Worm (Caenorhabditis elegans): ENCODE measurements around the gene F47C12.8.

The F47C12.8 gene

DNA sequence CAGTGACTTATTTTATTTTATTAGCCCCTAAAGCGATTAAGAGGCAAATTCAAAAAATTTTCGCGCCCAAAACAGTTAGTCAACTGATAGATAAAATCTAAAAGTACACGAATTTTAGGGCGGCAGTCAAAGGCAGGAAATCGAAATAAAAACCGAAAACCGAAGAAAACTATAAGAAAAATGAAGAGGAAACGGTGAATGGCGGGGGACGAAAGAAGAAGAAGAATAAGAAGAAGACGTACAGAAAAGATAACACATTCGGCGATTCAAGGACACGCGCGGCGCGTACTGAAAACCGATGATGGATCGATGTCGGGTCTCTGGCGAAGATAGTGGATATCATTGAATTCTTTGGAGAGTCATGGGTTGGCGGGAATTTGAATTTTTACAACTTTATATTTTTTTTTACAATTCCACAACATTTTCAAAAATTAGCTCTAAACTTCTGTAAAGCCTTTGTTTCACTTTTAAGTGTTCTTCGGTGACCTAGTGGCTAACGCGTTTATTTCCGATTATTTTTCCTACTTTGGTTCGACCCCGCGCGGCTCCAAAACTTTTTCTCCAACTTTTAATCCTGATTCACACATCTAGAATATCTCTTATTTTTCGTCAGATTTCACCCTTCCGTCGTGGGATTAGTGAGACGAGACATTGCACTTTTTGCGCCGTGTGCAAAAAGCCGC lies 32.6 kb upstream of the F47C12.8 start:
- peak; percentile 29 for TF ChIP-seq hlh-11 (tag; optimal IDR thresholded peaks at IDR 0.05)
- TF ChIP-seq lsy-2 (tag; optimal IDR thresholded peaks at IDR 0.05): peak in 1 of 2 experiments; percentile 9
- no peak for TF ChIP-seq lir-3 (tag; optimal IDR thresholded peaks at IDR 0.05)
- no peak for TF ChIP-seq daf-19 (GFP tag; conservative IDR thresholded peaks at IDR 0.05)
- TF ChIP-seq dpl-1 (GFP tag; optimal IDR thresholded peaks at IDR 0.05): peak; percentile 66
- peak in 1 of 2 experiments; percentile 38 for TF ChIP-seq mdl-1 (tag; optimal IDR thresholded peaks at IDR 0.05)
- TF ChIP-seq nhr-28 (tag; optimal IDR thresholded peaks at IDR 0.05): peak; percentile 60
- TF ChIP-seq D1046.2 (GFP tag; IDR thresholded peaks at IDR 0.05): no peak
- no peak for TF ChIP-seq lim-7 (GFP tag; IDR thresholded peaks at IDR 0.05)
- no peak for TF ChIP-seq nhr-102 (tag; optimal IDR thresholded peaks at IDR 0.05)
- peak in 1 of 2 experiments; percentile 94 for TF ChIP-seq unc-62 (GFP tag; optimal IDR thresholded peaks at IDR 0.05 in 1 of 2)
- TF ChIP-seq unc-62 (tag; optimal IDR thresholded peaks at IDR 0.05): no peak
- peak; percentile 90 for TF ChIP-seq aha-1 (tag)

DNA sequence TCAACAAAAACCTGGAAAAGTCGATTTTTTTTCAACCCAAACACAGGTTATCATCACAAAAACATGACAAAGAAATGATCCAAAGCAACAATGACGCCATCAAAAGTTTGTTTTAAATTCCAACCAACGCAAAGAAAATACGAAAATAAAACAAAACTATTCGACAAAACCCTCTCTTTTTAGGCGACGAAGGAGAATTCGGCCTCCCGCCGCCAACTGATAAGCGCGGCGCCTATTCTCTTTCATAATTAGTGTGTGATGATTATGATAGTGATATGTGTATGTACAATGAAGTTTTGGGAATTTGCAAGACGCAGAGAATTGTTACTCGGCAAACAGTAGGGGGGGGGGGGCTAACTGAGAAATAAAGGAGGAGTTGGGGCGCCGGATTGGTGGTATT lies 30.9 kb upstream of the F47C12.8 start:
- TF ChIP-seq nhr-28 (tag; optimal IDR thresholded peaks at IDR 0.05) (peak; percentile 59), mes-2 (tag; optimal IDR thresholded peaks at IDR 0.05; ENCODE audit: poor library complexity, severe bottlenecking) (peak; percentile 29), zag-1 (tag; optimal IDR thresholded peaks at IDR 0.05) (no peak), daf-16 (GFP tag; optimal IDR thresholded peaks at IDR 0.05) (no peak), daf-16 (tag; optimal IDR thresholded peaks at IDR 0.05) (peak; percentile 81), pqm-1 (tag; optimal IDR thresholded peaks at IDR 0.05) (peak; percentile 72), hlh-11 (tag; optimal IDR thresholded peaks at IDR 0.05) (peak; percentile 65), dve-1 (tag; optimal IDR thresholded peaks at IDR 0.05; ENCODE audit: insufficient read depth) (peak; percentile 57), cey-2 (tag; optimal IDR thresholded peaks at IDR 0.05; ENCODE audit: borderline replicate concordance, insufficient read depth) (no peak), dmd-6 (GFP tag; IDR thresholded peaks at IDR 0.05) (peak; percentile 26; the same call in 1 of the 2 replicates), lir-3 (tag; optimal IDR thresholded peaks at IDR 0.05) (no peak), hif-1 (tag; optimal IDR thresholded peaks at IDR 0.05) (peak in 1 of 2 experiments; percentile 36)

DNA sequence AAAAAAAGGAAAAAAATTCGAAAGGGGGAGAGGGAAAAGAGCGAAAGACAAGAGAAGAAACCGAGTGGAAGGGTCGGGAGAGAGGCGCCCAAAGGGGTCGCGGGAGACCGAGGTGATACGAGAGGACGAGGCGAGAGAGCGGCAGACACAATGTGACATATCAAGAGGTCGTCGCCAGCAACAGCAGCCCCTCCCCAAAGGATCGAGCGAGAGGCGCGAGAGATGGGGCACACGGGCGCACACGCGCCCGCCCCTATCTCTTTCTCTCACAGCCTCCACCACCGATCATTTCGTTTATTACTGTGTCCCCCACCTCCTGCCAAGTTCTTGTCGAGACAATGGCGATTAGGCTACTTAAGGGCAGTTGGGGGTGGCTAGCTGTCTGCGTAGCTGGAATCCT lies 29.8 kb upstream of the F47C12.8 start:
- TF ChIP-seq pqm-1 (tag; optimal IDR thresholded peaks at IDR 0.05): peak; percentile 8
- TF ChIP-seq F10B5.3 (tag; optimal IDR thresholded peaks at IDR 0.05): no peak
- peak; percentile 6 for TF ChIP-seq duxl-1 (tag; optimal IDR thresholded peaks at IDR 0.05; ENCODE audit: poor library complexity)
- TF ChIP-seq spr-1 (tag; optimal IDR thresholded peaks at IDR 0.05): peak; percentile 46
- no peak for TF ChIP-seq fkh-10 (GFP tag; optimal IDR thresholded peaks at IDR 0.05)
- no peak for TF ChIP-seq hlh-30 (tag; optimal IDR thresholded peaks at IDR 0.05; ENCODE audit: insufficient read depth)
- TF ChIP-seq vab-7 (GFP tag; IDR thresholded peaks at IDR 0.05): no peak
- TF ChIP-seq mxl-2 (GFP tag; conservative IDR thresholded peaks at IDR 0.05): 0 out of 2 replicates have a peak, but pooled peaks have one; percentile 36
- TF ChIP-seq ceh-20 (GFP tag; IDR thresholded peaks at IDR 0.05): peak; percentile 47; the same call in 1 of the 2 replicates
- peak; percentile 43 for TF ChIP-seq nhr-102 (tag; optimal IDR thresholded peaks at IDR 0.05)
- TF ChIP-seq attf-4 (tag; optimal IDR thresholded peaks at IDR 0.05): no peak
- TF ChIP-seq unc-130 (GFP tag; optimal IDR thresholded peaks at IDR 0.05): no peak
- no peak for TF ChIP-seq Y105C5A.15 (GFP tag; IDR thresholded peaks at IDR 0.05)
- TF ChIP-seq ZK546.5 (tag; optimal IDR thresholded peaks at IDR 0.05): no peak
- TF ChIP-seq rbr-2 (tag; optimal IDR thresholded peaks at IDR 0.05): peak; percentile 63
- TF ChIP-seq daf-19 (GFP tag; conservative IDR thresholded peaks at IDR 0.05): no peak
- no peak for TF ChIP-seq lir-3 (tag; optimal IDR thresholded peaks at IDR 0.05)
- peak; percentile 85 for TF ChIP-seq pha-4 (GFP tag; IDR thresholded peaks at IDR 0.05)
- no peak for TF ChIP-seq pha-4 (tag; optimal IDR thresholded peaks at IDR 0.05)
- 0 out of 2 replicates have a peak, but pooled peaks have one; percentile 34 for TF ChIP-seq nhr-42 (GFP tag; IDR thresholded peaks at IDR 0.05)
- no peak for TF ChIP-seq skn-1 (tag; optimal IDR thresholded peaks at IDR 0.05)
- no peak for TF ChIP-seq ztf-11 (tag; optimal IDR thresholded peaks at IDR 0.05)
- TF ChIP-seq cey-2 (tag; optimal IDR thresholded peaks at IDR 0.05; ENCODE audit: borderline replicate concordance, insufficient read depth): no peak
- peak; percentile 98 for TF ChIP-seq nhr-41 (GFP tag; IDR thresholded peaks at IDR 0.05)
- TF ChIP-seq daf-16 (GFP tag; optimal IDR thresholded peaks at IDR 0.05): no peak
- TF ChIP-seq daf-16 (tag; optimal IDR thresholded peaks at IDR 0.05): peak; percentile 60
- TF ChIP-seq ceh-28 (tag; optimal IDR thresholded peaks at IDR 0.05): peak; percentile 19
- TF ChIP-seq ama-1 (optimal IDR thresholded peaks at IDR 0.05): no peak
- TF ChIP-seq ZK337.2 (GFP tag; IDR thresholded peaks at IDR 0.05): no peak
- no peak for TF ChIP-seq snpc-4 (tag; optimal IDR thresholded peaks at IDR 0.05)
- TF ChIP-seq aha-1 (tag): peak; percentile 97
- 0 out of 2 replicates have a peak, but pooled peaks have one; percentile 36 for TF ChIP-seq F44E2.7 (GFP tag; IDR thresholded peaks at IDR 0.05)
